Worm (Caenorhabditis elegans) whole organism, late embryonic: ENCODE results near the gene trpp-5.

ENCODE experiments used
- C08G9.2 ChIP-seq: sonication (generic microtip); optimal IDR thresholded peaks from 2 replicates; lab custom pipeline; 2016; ENCODE audit warnings: mild to moderate bottlenecking, missing genetic modification characterization, moderate library complexity, missing compliant biosample characterization
- C38D4.7 ChIP-seq: fragments of 200-800 bp; sonication (Bioruptor generic); optimal IDR thresholded peaks from 2 replicates; lab custom pipeline; 2018; ENCODE audit warnings: mild to moderate bottlenecking, missing genetic modification characterization, moderate library complexity, missing compliant biosample characterization
- F13H6.1 ChIP-seq: sonication (generic microtip); optimal IDR thresholded peaks from 2 replicates; lab custom pipeline; 2016; ENCODE audit warnings: missing genetic modification characterization, missing compliant biosample characterization
- K02D7.2 ChIP-seq: sonication (generic microtip); optimal IDR thresholded peaks from 2 replicates; lab custom pipeline; 2017; ENCODE audit warnings: mild to moderate bottlenecking, missing genetic modification characterization, missing compliant biosample characterization
- Y22D7AL.16 ChIP-seq: sonication (generic microtip); optimal IDR thresholded peaks from 2 replicates; lab custom pipeline; 2016; ENCODE audit warnings: missing genetic modification characterization, missing compliant biosample characterization
- ama-1 ChIP-seq: fragments of 150-350 bp; optimal IDR thresholded peaks from 2 replicates; lab custom pipeline; 2014
- ceh-14 ChIP-seq: sonication (generic microtip); optimal IDR thresholded peaks from 2 replicates; lab custom pipeline; 2016; ENCODE audit warnings: missing genotype, missing genetic modification characterization, missing compliant biosample characterization
- ceh-22 ChIP-seq: sonication (generic microtip); optimal IDR thresholded peaks from 2 replicates; lab custom pipeline; 2017; ENCODE audit warnings: missing biosample characterization, missing genetic modification characterization
- ceh-24 ChIP-seq: sonication (generic microtip); optimal IDR thresholded peaks from 2 replicates; lab custom pipeline; 2016; ENCODE audit warnings: mild to moderate bottlenecking, missing genetic modification characterization, missing compliant biosample characterization
- ceh-30 ChIP-seq: fragments of 150-350 bp; optimal IDR thresholded peaks from 2 replicates; lab custom pipeline; 2014; ENCODE audit warnings: missing biosample characterization, missing genetic modification characterization
- ceh-45 ChIP-seq: fragments of 200-800 bp; sonication (Bioruptor generic); IDR thresholded peaks from 2 replicates; pipeline ENCODE4 v1.3.6; 2022; ENCODE audit warnings: missing genetic modification reagents, missing genetic modification characterization, missing compliant biosample characterization
- ceh-48 ChIP-seq: sonication (generic microtip); optimal IDR thresholded peaks from 2 replicates; lab custom pipeline; 2016; ENCODE audit warnings: missing genetic modification characterization, inconsistent platforms, missing compliant biosample characterization
- ceh-6 ChIP-seq: fragments of 200-800 bp; sonication (Bioruptor generic); optimal IDR thresholded peaks from 2 replicates; lab custom pipeline; 2018; ENCODE audit warnings: mild to moderate bottlenecking, missing genetic modification characterization, missing compliant biosample characterization
- ceh-9 ChIP-seq: sonication (generic microtip); optimal IDR thresholded peaks from 2 replicates; lab custom pipeline; 2016; ENCODE audit warnings: mild to moderate bottlenecking, missing genetic modification characterization, inconsistent platforms, missing compliant biosample characterization
- dmd-4 ChIP-seq: sonication (generic microtip); optimal IDR thresholded peaks from 2 replicates; lab custom pipeline; 2016; ENCODE audit warnings: borderline replicate concordance, missing genetic modification characterization, missing compliant biosample characterization
- dve-1 ChIP-seq: sonication (generic microtip); optimal IDR thresholded peaks from 2 replicates; lab custom pipeline; 2017; ENCODE audit warnings: antibody characterized with exemption, mild to moderate bottlenecking, missing genetic modification characterization, missing compliant biosample characterization
- elt-4 ChIP-seq: sonication (generic microtip); optimal IDR thresholded peaks from 2 replicates; lab custom pipeline; 2016; ENCODE audit warnings: missing genetic modification characterization, missing compliant biosample characterization
- eyg-1 ChIP-seq: sonication (generic microtip); optimal IDR thresholded peaks from 2 replicates; lab custom pipeline; 2016; ENCODE audit warnings: missing genotype, missing genetic modification characterization, missing compliant biosample characterization
- fkh-10 ChIP-seq: fragments of 150-350 bp; optimal IDR thresholded peaks from 2 replicates; lab custom pipeline; 2014; ENCODE audit warnings: missing biosample characterization, missing genetic modification reagents, missing genetic modification characterization
- gmeb-2 ChIP-seq: sonication (generic microtip); optimal IDR thresholded peaks from 2 replicates; lab custom pipeline; 2016; ENCODE audit warnings: missing genetic modification characterization, inconsistent platforms, missing compliant biosample characterization
- hlh-15 ChIP-seq: sonication (generic microtip); optimal IDR thresholded peaks from 2 replicates; lab custom pipeline; 2016; ENCODE audit warnings: missing genetic modification characterization, missing compliant biosample characterization
- hlh-8 ChIP-seq: sonication (generic microtip); optimal IDR thresholded peaks from 2 replicates; lab custom pipeline; 2016; ENCODE audit warnings: missing genotype, missing genetic modification characterization, missing compliant biosample characterization
- lim-6 ChIP-seq: sonication (generic microtip); optimal IDR thresholded peaks from 2 replicates; lab custom pipeline; 2016; ENCODE audit warnings: missing genetic modification characterization, missing compliant biosample characterization
- lin-11 ChIP-seq: fragments of 200-800 bp; sonication (Bioruptor generic); optimal IDR thresholded peaks from 2 replicates; lab custom pipeline; 2018; ENCODE audit warnings: mild to moderate bottlenecking, missing genetic modification characterization, missing compliant biosample characterization
- madf-2 ChIP-seq: sonication (generic microtip); optimal IDR thresholded peaks from 2 replicates; lab custom pipeline; 2017; ENCODE audit warnings: missing genetic modification characterization, missing compliant biosample characterization
- nhr-11 ChIP-seq: fragments of 150-350 bp; optimal IDR thresholded peaks from 2 replicates; lab custom pipeline; 2014; ENCODE audit warnings: missing biosample characterization, missing genetic modification characterization
- nhr-232 ChIP-seq: sonication (generic microtip); optimal IDR thresholded peaks from 2 replicates; lab custom pipeline; 2016; ENCODE audit warnings: missing genetic modification characterization, missing compliant biosample characterization
- odd-2 ChIP-seq: sonication (generic microtip); optimal IDR thresholded peaks from 2 replicates; lab custom pipeline; 2017; ENCODE audit warnings: antibody characterized with exemption, mild to moderate bottlenecking, missing genetic modification characterization, missing compliant biosample characterization
- pax-1 ChIP-seq: fragments of 150-350 bp; optimal IDR thresholded peaks from 2 replicates; lab custom pipeline; 2014; ENCODE audit warnings: missing biosample characterization, missing genetic modification characterization
- pha-4 ChIP-seq: fragments of 150-350 bp; optimal IDR thresholded peaks from 2 replicates; lab custom pipeline; 2018; ENCODE audit warnings: missing biosample characterization, missing genetic modification reagents, missing genetic modification characterization
- pros-1 ChIP-seq: fragments of 150-350 bp; optimal IDR thresholded peaks from 2 replicates; lab custom pipeline; 2014; ENCODE audit warnings: missing biosample characterization, missing genetic modification reagents, missing genetic modification characterization
- ref-2 ChIP-seq: sonication (generic microtip); optimal IDR thresholded peaks from 2 replicates; lab custom pipeline; 2016; ENCODE audit warnings: missing genetic modification characterization, missing compliant biosample characterization
- sdc-2 ChIP-seq: sonication (generic microtip); optimal IDR thresholded peaks from 2 replicates; lab custom pipeline; 2016; ENCODE audit warnings: missing genotype, missing genetic modification characterization, missing compliant biosample characterization
- sox-2 ChIP-seq: fragments of 200-800 bp; sonication (Bioruptor generic); IDR thresholded peaks from 2 replicates; pipeline ENCODE4 v1.3.6; 2022; ENCODE audit warnings: missing genetic modification reagents, missing genetic modification characterization, missing compliant biosample characterization
- sox-4 ChIP-seq: sonication (generic microtip); optimal IDR thresholded peaks from 2 replicates; lab custom pipeline; 2017; ENCODE audit warnings: mild to moderate bottlenecking, missing genetic modification characterization, inconsistent platforms, missing compliant biosample characterization
- syd-9 ChIP-seq: sonication (generic microtip); optimal IDR thresholded peaks from 2 replicates; lab custom pipeline; 2016; ENCODE audit warnings: mild to moderate bottlenecking, missing genetic modification characterization, moderate library complexity, missing compliant biosample characterization
- tbx-2 ChIP-seq: sonication (generic microtip); optimal IDR thresholded peaks from 2 replicates; lab custom pipeline; 2016; ENCODE audit warnings: missing genetic modification characterization, missing compliant biosample characterization
- ttx-3 ChIP-seq: sonication (generic microtip); optimal IDR thresholded peaks from 2 replicates; lab custom pipeline; 2016; ENCODE audit warnings: missing genetic modification reagents, missing genetic modification characterization, missing compliant biosample characterization
- unc-3 ChIP-seq, 2 experiments: fragments of 200-800 bp in 1 of 2; sonication (Bioruptor generic) in 1 of 2; sonication (generic microtip) in 1 of 2; conservative IDR thresholded peaks in 1 of 2; optimal IDR thresholded peaks in 1 of 2; 2 replicates each; pipeline versions ENCODE4 v1.3.6 to Lab custom; 2016 to 2022; ENCODE audit warnings: missing compliant biosample characterization in 2 of 2, missing genetic modification characterization in 2 of 2, missing genetic modification reagents in 1 of 2
- unc-86 ChIP-seq: sonication (generic microtip); optimal IDR thresholded peaks from 2 replicates; lab custom pipeline; 2016; ENCODE audit warnings: missing genetic modification characterization, missing compliant biosample characterization
- zip-5 ChIP-seq: sonication (generic microtip); optimal IDR thresholded peaks from 2 replicates; lab custom pipeline; 2016; ENCODE audit warnings: missing genetic modification characterization, missing compliant biosample characterization
- ztf-16 ChIP-seq: sonication (generic microtip); optimal IDR thresholded peaks from 2 replicates; lab custom pipeline; 2017; ENCODE audit warnings: missing genetic modification characterization, missing compliant biosample characterization

Gene trpp-5

ce11 chrII:12222524-12222923 is 20.3 kb upstream of the trpp-5 start (continued):
- TF ChIP-seq C08G9.2 (tag; lab: Kevin White, UChicago) (peak; percentile 64), elt-4 (no peak), syd-9 (tag; lab: Kevin White, UChicago) (peak; percentile 68), C38D4.7 (GFP tag; lab: Kevin White, UChicago) (no peak), pha-4 (no peak), ref-2 (peak; percentile 88), ceh-9 (tag; lab: Kevin White, UChicago) (no peak), ceh-6 (GFP tag; lab: Kevin White, UChicago) (peak; percentile 10), sox-4 (tag; lab: Kevin White, UChicago) (no peak), ceh-14 (tag; lab: Kevin White, UChicago) (peak; percentile 46), Y22D7AL.16 (tag; lab: Kevin White, UChicago) (no peak), madf-2 (tag; lab: Kevin White, UChicago) (peak; percentile 41), F13H6.1 (tag; lab: Kevin White, UChicago) (peak; percentile 66), fkh-10 (GFP tag; lab: Kevin White, UChicago) (no peak), dmd-4 (tag; lab: Kevin White, UChicago) (peak; percentile 22), odd-2 (no peak), eyg-1 (tag; lab: Kevin White, UChicago) (no peak), ceh-45 (GFP tag; lab: Robert Waterston, UW) (0 out of 2 replicates have a peak, but pooled peaks have one; percentile 9), zip-5 (tag; lab: Kevin White, UChicago) (no peak), tbx-2 (tag; lab: Kevin White, UChicago) (peak; percentile 80), pax-1 (tag; lab: Kevin White, UChicago) (no peak), nhr-232 (tag; lab: Kevin White, UChicago) (no peak), gmeb-2 (tag; lab: Kevin White, UChicago) (no peak), pros-1 (peak; percentile 88), ama-1 (lab: Kevin White, UChicago) (no peak), nhr-11 (tag; lab: Kevin White, UChicago) (no peak), ztf-16 (tag; lab: Kevin White, UChicago) (no peak), sox-2 (GFP tag; lab: Robert Waterston, UW) (no peak)

ce11 chrII:12214562-12214961 is 12.4 kb upstream of the trpp-5 start:
- TF ChIP-seq zip-5 (tag; lab: Kevin White, UChicago) (no peak), ceh-24 (no peak), unc-86 (no peak), eyg-1 (tag; lab: Kevin White, UChicago) (no peak), ceh-30 (tag; lab: Kevin White, UChicago) (no peak), hlh-15 (tag; lab: Kevin White, UChicago) (no peak), ceh-22 (no peak), lin-11 (no peak), dve-1 (no peak), unc-3 (GFP tag; conservative IDR thresholded peaks at IDR 0.05; lab: Robert Waterston, UW) (no peak), unc-3 (tag; optimal IDR thresholded peaks at IDR 0.05; lab: Kevin White, UChicago) (no peak), sdc-2 (no peak), hlh-8 (tag; lab: Kevin White, UChicago) (no peak), lim-6 (tag; lab: Kevin White, UChicago) (no peak), pax-1 (tag; lab: Kevin White, UChicago) (no peak), ceh-48 (no peak), ttx-3 (no peak), K02D7.2 (tag; lab: Kevin White, UChicago) (no peak), C08G9.2 (tag; lab: Kevin White, UChicago) (no peak)
